Worm (Caenorhabditis elegans): ENCODE data around the gene W04G3.11.

DNA sequence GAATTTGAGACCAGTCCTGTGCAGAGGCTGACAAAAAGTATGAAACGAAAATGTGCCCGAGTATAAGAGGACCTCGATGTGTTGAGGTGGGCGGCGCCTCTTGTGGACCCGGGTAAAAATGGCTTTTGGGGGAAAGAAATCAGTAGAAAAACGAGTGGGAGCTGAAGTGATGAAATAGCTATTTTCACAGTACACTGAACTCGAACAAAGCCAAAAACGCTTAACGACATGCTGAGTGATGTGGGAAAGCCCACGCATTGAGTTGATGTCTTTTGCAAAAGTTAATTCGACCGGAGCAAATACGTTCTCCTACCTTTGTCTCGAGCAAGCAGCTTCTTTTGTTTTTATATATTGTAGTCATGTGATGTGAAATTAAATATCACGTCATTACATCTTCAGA, 27.7 kb downstream of the W04G3.11 start, which contains the start of gene nlp-66:
- TF ChIP-seq ama-1 (optimal IDR thresholded peaks at IDR 0.05) (no peak), sea-1 (GFP tag; conservative IDR thresholded peaks at IDR 0.05) (no peak), ets-7 (tag; optimal IDR thresholded peaks at IDR 0.05) (no peak)

All from whole organism, early embryonic.